Worm (Caenorhabditis elegans) whole organism, midembryonic: ENCODE measurements around the gene nhr-38.
A peak's percentile ranks its signal among the peaks of the same experiment; 100 is the strongest.

ENCODE experiments used
- T22C8.4 ChIP-seq: fragments of 200-800 bp; sonication (Bioruptor generic); IDR thresholded peaks from 2 replicates; pipeline ENCODE4 v1.3.6; 2022; ENCODE audit warnings: missing genetic modification characterization, missing compliant biosample characterization
- cog-1 ChIP-seq: sonication (generic microtip); optimal IDR thresholded peaks from 2 replicates; lab custom pipeline; 2016; ENCODE audit warnings: missing genetic modification characterization, missing compliant biosample characterization
- flt-1 ChIP-seq: fragments of 200-800 bp; sonication (Bioruptor generic); IDR thresholded peaks from 2 replicates; pipeline ENCODE4 v1.3.6; 2022; ENCODE audit warnings: missing genetic modification characterization, missing compliant biosample characterization
- klf-2 ChIP-seq: fragments of 200-800 bp; sonication (Bioruptor generic); conservative IDR thresholded peaks from 2 replicates; pipeline ENCODE4 v1.3.6; 2022; ENCODE audit warnings: missing genetic modification reagents, missing genetic modification characterization, missing compliant biosample characterization
- med-1 ChIP-seq: sonication (generic microtip); optimal IDR thresholded peaks from 2 replicates; lab custom pipeline; 2017; ENCODE audit warnings: missing genetic modification characterization, mild to moderate bottlenecking, missing compliant biosample characterization, antibody characterized with exemption, missing genetic modification reagents; ENCODE audit not compliant: insufficient read depth
- ref-1 ChIP-seq: fragments of 200-800 bp; sonication (Bioruptor generic); conservative IDR thresholded peaks from 2 replicates; pipeline ENCODE4 v1.3.6; 2022; ENCODE audit warnings: missing genetic modification reagents, missing genetic modification characterization, missing compliant biosample characterization
- tab-1 ChIP-seq: fragments of 200-800 bp; sonication (Bioruptor generic); IDR thresholded peaks from 2 replicates; pipeline ENCODE4 v1.3.6; 2022; ENCODE audit warnings: missing genetic modification characterization, missing compliant biosample characterization
- ztf-23 ChIP-seq: fragments of 200-800 bp; sonication (Bioruptor generic); IDR thresholded peaks from 2 replicates; pipeline ENCODE4 v1.3.6; 2022; ENCODE audit warnings: missing genetic modification reagents, missing genetic modification characterization, missing compliant biosample characterization
- ztf-29 ChIP-seq: fragments of 200-800 bp; sonication (Bioruptor generic); IDR thresholded peaks from 2 replicates; pipeline ENCODE4 v1.3.6; 2022; ENCODE audit warnings: missing genetic modification reagents, missing genetic modification characterization, missing compliant biosample characterization

nhr-38 gene

DNA sequence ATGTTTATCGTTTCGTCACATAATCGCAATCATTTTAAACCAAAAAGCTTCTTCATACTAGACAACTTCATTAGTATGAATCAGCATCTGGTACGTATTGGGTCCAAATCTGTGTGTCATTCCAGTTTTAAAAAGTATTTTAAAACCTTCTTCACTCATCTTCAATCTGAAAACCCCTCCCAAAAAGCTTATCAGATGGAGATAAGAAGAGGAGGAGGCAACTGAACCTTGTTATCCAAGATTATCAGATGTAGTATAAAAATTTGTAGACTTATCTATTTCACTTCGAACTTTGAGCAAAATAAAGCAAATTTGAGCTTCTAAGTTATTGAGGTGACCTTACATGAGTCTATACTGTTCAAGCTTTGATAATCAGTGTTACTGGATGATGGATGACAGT, at the start of gene nhr-38:
Gene nhr-38, plus strand, starts transcription at position 301 of the 400 bp plus-strand sequence.
- TF ChIP-seq T22C8.4 (GFP tag; lab: Robert Waterston, UW) = no peak
- no peak for TF ChIP-seq cog-1 (tag; lab: Kevin White, UChicago)
- TF ChIP-seq klf-2 = no peak
- no peak for TF ChIP-seq med-1 (GFP tag; lab: Kevin White, UChicago)
- TF ChIP-seq ztf-29 (GFP tag; lab: Robert Waterston, UW) = no peak
- no peak for TF ChIP-seq ref-1 (GFP tag; lab: Robert Waterston, UW)
- TF ChIP-seq flt-1 = no peak
- no peak for TF ChIP-seq tab-1 (GFP tag; lab: Robert Waterston, UW)
- TF ChIP-seq ztf-23 (GFP tag; lab: Robert Waterston, UW) = no peak

DNA sequence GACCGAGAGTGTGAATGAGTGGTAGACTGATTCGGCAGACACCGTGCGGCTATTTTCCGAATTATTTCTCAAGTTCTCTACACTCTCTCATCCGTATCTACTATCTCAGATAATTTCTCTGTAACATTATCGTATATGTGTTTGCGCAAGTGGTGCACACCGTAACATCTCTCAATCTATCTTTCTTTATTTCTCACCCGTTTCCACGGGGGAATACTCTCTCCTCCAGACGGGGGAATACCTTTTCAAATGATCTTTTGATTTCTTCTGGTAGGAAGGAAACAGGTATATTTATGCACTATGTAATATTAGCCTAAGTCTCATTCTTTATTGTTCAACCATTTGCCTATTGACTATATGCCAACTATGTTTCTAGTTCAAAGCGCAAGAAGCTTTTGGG, 42.9 kb upstream of the nhr-38 start:
- TF ChIP-seq flt-1 (no peak), cog-1 (tag; lab: Kevin White, UChicago) (peak; percentile 17)

DNA sequence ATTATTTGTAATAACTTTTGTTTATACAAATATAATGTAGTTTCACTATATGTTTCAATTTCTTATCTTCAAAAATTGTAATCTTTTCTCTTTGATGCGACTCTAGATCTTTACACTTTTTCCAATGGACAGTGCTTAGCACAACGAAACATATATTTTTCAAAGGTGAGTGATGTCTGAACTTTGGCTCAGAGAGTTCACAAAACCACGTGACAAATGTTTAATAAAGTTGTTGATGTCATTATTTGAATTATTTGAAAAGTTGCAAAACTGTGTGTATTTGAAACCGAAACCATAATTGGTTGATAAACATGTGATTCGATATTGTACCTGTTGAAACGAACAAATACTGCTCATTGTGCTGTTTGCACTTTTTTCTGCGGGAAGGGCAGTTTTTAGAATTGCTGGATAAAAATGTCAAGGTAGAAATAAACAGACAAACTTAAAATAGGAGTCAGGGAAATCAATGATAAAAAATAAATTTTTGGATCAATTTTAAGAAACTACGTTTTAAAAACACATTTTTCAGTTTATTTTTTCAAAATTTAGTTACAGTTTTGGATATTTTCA, 41.8 kb upstream of the nhr-38 start:
- no peak for TF ChIP-seq ztf-29 (GFP tag; lab: Robert Waterston, UW)
- TF ChIP-seq ref-1 (GFP tag; lab: Robert Waterston, UW) = no peak
- no peak for TF ChIP-seq flt-1
- no peak for TF ChIP-seq med-1 (GFP tag; lab: Kevin White, UChicago)
- TF ChIP-seq cog-1 (tag; lab: Kevin White, UChicago) = no peak
- TF ChIP-seq ztf-23 (GFP tag; lab: Robert Waterston, UW) = no peak
- no peak for TF ChIP-seq klf-2
- TF ChIP-seq tab-1 (GFP tag; lab: Robert Waterston, UW) = no peak
- TF ChIP-seq T22C8.4 (GFP tag; lab: Robert Waterston, UW) = no peak

DNA sequence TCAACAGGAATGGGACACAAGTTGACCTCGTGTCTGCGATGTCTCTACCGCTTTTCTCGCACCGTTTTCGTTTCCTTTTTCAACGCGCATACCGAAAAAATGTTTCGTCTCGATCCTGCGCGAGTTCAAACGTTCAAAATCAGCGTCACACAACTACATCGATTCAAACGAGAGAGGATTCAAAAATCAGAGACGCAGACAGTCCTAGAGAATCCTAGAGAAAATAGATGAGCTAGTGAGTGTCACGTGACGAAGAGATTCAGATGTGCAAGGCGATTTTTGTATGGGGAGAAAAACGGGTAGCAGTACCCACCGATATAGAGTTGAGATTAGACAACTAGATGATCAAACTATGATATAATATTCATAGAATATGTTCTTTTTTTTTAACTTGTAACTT, 40.0 kb upstream of the nhr-38 start:
- no peak for TF ChIP-seq T22C8.4 (GFP tag; lab: Robert Waterston, UW)
- TF ChIP-seq ref-1 (GFP tag; lab: Robert Waterston, UW) = no peak
- TF ChIP-seq flt-1 = no peak
- TF ChIP-seq cog-1 (tag; lab: Kevin White, UChicago) = no peak
- TF ChIP-seq klf-2 = no peak
- TF ChIP-seq ztf-23 (GFP tag; lab: Robert Waterston, UW) = no peak
- TF ChIP-seq ztf-29 (GFP tag; lab: Robert Waterston, UW) = no peak
- no peak for TF ChIP-seq med-1 (GFP tag; lab: Kevin White, UChicago)
- TF ChIP-seq tab-1 (GFP tag; lab: Robert Waterston, UW) = no peak

DNA sequence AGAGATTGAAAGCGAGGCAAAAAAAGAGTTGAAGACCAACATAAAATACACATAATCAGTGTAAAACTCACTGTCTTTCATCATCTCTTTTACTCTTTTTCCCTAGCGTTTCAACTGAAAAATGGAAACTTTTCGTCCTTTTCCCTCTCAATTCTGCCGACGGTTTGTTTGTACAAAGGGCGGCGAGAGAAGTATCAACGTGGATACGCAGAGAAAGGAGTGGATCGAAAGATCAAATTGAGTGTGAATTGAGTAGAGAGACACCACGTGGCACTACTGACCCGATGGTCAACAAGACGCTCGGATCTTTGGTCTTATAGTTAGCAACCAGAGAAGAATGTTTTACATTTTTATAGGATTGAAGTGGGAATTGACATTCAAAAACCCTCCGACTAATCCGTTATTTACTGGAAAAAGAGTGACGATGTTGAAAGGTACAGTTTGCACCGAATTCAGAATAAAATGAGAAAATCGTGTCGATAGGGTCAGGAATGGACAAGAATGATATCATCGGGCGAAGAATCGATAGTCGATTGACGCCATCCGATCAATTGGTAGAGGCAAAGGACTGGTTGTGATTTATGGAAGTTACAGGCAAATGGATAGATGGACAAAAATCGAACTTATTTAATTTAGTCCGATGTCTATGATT, 38.9 kb upstream of the nhr-38 start:
- no peak for TF ChIP-seq ztf-29 (GFP tag; lab: Robert Waterston, UW)
- TF ChIP-seq T22C8.4 (GFP tag; lab: Robert Waterston, UW) = no peak
- no peak for TF ChIP-seq tab-1 (GFP tag; lab: Robert Waterston, UW)
- TF ChIP-seq ztf-23 (GFP tag; lab: Robert Waterston, UW) = no peak
- no peak for TF ChIP-seq flt-1
- no peak for TF ChIP-seq med-1 (GFP tag; lab: Kevin White, UChicago)
- TF ChIP-seq cog-1 (tag; lab: Kevin White, UChicago) = no peak
- no peak for TF ChIP-seq ref-1 (GFP tag; lab: Robert Waterston, UW)
- no peak for TF ChIP-seq klf-2

DNA sequence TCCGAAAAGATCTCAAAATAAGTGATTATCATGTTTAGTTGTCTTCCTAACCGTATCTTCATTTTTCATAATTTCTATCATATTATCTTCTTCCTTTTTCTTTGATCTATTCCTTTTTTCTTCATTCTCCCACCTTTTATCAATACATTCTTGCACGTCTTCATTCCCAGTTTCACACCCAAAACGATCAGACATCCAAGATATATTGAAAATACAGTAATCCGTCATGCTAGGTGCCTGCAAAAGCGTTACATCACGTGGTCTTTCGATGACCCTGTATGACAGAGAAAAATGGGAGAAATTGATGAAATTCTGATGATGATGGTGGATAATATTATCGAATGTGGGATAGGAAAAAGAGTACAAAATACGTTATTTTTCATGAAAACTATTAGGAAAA, 37.6 kb upstream of the nhr-38 start:
- TF ChIP-seq tab-1 (GFP tag; lab: Robert Waterston, UW) (no peak), T22C8.4 (GFP tag; lab: Robert Waterston, UW) (no peak), flt-1 (no peak), ztf-23 (GFP tag; lab: Robert Waterston, UW) (no peak)

DNA sequence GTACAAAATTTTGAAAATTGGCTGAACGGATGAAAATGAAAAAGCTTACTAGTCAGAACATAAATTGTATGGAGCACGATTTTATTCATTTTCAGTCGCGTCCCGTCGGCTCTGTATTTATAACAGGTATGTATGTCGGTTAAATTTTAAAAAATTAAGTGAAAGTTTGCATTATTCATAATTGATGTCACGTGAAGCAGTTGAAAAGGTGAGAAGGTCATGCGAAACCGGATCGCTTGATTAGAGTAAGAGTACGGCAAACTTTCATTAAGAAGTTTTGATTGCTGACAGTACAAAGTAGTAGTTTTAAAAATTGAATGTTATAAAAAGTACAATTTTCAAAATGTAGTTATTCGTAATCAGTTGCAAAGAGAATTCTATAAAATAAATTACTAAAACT, 36.8 kb upstream of the nhr-38 start:
- TF ChIP-seq cog-1 (tag; lab: Kevin White, UChicago) = no peak
- no peak for TF ChIP-seq klf-2
- no peak for TF ChIP-seq flt-1
- TF ChIP-seq ref-1 (GFP tag; lab: Robert Waterston, UW) = no peak
- TF ChIP-seq T22C8.4 (GFP tag; lab: Robert Waterston, UW) = no peak
- no peak for TF ChIP-seq tab-1 (GFP tag; lab: Robert Waterston, UW)
- TF ChIP-seq med-1 (GFP tag; lab: Kevin White, UChicago) = no peak
- no peak for TF ChIP-seq ztf-23 (GFP tag; lab: Robert Waterston, UW)
- no peak for TF ChIP-seq ztf-29 (GFP tag; lab: Robert Waterston, UW)

DNA sequence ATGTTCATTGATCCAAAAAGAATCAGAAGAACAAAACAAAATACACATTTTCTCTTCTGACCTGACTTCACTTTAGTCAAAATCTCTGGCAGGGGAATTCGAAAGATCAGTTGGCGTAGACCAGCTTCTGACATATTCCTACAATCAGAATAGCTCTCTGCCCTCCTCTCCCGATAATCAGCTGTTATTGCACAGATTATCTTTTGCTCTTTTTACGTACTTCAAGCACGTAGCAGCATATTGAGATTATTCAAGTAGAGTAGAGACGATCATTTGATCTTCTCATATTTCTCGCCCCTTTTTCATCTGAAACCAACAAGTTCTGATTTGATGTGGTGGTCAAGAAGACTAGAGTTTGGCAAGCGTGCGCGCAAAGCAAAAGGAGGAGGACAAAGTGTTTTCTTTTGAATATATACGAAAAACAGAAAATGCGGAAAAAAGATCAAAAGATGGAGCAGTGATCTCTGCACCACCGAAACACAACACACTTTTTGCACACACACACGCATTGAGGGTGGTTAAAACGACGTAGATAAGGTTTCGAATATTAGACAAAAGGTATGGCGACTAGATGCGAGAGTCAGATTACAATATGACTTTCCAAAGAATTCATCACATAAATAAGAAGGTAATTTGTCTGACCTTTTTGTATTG, 36.2 kb upstream of the nhr-38 start:
- TF ChIP-seq ref-1 (GFP tag; lab: Robert Waterston, UW) (no peak), med-1 (GFP tag; lab: Kevin White, UChicago) (no peak), klf-2 (no peak), flt-1 (no peak), ztf-29 (GFP tag; lab: Robert Waterston, UW) (no peak), tab-1 (GFP tag; lab: Robert Waterston, UW) (no peak), ztf-23 (GFP tag; lab: Robert Waterston, UW) (no peak), cog-1 (tag; lab: Kevin White, UChicago) (no peak), T22C8.4 (GFP tag; lab: Robert Waterston, UW) (no peak)

DNA sequence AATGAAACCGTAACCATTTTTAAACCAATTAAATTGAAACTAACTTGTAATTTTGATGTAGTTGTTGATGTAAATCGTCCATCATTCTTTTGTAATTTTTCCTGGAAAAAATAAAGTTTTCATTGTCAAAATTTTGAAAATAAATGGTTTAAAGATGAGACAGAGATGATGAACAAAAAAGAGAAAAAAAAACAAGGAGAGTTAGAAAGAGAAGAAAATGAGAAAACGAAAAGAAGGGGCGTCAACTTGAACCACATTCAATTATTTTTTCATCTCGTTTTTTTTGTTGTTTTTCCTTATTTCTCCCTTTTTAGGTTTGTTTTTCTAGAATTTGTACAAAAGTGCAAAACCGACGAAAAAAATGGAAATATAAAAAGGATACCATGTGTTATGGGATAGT, 34.4 kb upstream of the nhr-38 start, which contains the start of gene nhr-34:
Gene nhr-34, minus strand, starts transcription at position 101 of the 400 bp plus-strand sequence.
- TF ChIP-seq cog-1 (tag; lab: Kevin White, UChicago) = no peak
- no peak for TF ChIP-seq klf-2
